Worm (Caenorhabditis elegans) whole organism, late embryonic: ENCODE results near the gene Y82E9BR.3.
A peak's percentile ranks its signal among the peaks of the same experiment; 100 is the strongest.

Source experiments
- ceh-24 ChIP-seq: sonication (generic microtip); optimal IDR thresholded peaks from 2 replicates; lab custom pipeline; 2016; ENCODE audit warnings: mild to moderate bottlenecking, missing genetic modification characterization, missing compliant biosample characterization
- ceh-48 ChIP-seq: sonication (generic microtip); optimal IDR thresholded peaks from 2 replicates; lab custom pipeline; 2016; ENCODE audit warnings: missing genetic modification characterization, inconsistent platforms, missing compliant biosample characterization

Y82E9BR.3 gene

ce11 chrIII:1468358-1469305 is 49.6 kb downstream of the Y82E9BR.3 start:
- TF ChIP-seq ceh-48 (peak; percentile 50), ceh-24 (tag; lab: Kevin White, UChicago) (no peak)
